Worm (Caenorhabditis elegans) whole organism, young adult: ENCODE data around the gene T15H9.5.

Experiments
- C06A6.2 ChIP-seq: fragments of 200-800 bp; sonication (Bioruptor generic); conservative IDR thresholded peaks from 2 replicates; pipeline ENCODE4 v1.3.6; 2022; ENCODE audit warnings: missing genetic modification characterization, missing compliant biosample characterization
- C17E4.6 ChIP-seq: fragments of 200-800 bp; sonication (Bioruptor generic); IDR thresholded peaks from 2 replicates; pipeline ENCODE4 v1.3.6; 2022; ENCODE audit warnings: missing genetic modification reagents, missing genetic modification characterization, missing compliant biosample characterization
- F23B12.7 ChIP-seq: sonication (generic microtip); optimal IDR thresholded peaks from 2 replicates; lab custom pipeline; 2017; ENCODE audit warnings: missing genetic modification characterization, mild to moderate bottlenecking, missing compliant biosample characterization, antibody characterized with exemption, moderate library complexity; ENCODE audit not compliant: insufficient read depth
- F49E8.2 ChIP-seq: sonication (generic microtip); optimal IDR thresholded peaks from 3 replicates; lab custom pipeline; 2017; ENCODE audit warnings: missing genetic modification characterization, mild to moderate bottlenecking, missing compliant biosample characterization, antibody characterized with exemption, moderate library complexity; ENCODE audit not compliant: insufficient read depth
- F55B11.4 ChIP-seq: sonication (generic microtip); optimal IDR thresholded peaks from 2 replicates; lab custom pipeline; 2016; ENCODE audit warnings: missing compliant biosample characterization, missing genetic modification characterization, borderline replicate concordance; ENCODE audit not compliant: insufficient read depth
- K11D2.4 ChIP-seq: fragments of 200-800 bp; sonication (Bioruptor generic); IDR thresholded peaks from 2 replicates; pipeline ENCODE4 v1.3.6; 2022; ENCODE audit warnings: missing genetic modification reagents, missing genetic modification characterization, missing compliant biosample characterization
- Y56A3A.18 ChIP-seq: fragments of 200-800 bp; sonication (Bioruptor generic); IDR thresholded peaks from 2 replicates; pipeline ENCODE4 v1.3.6; 2022; ENCODE audit warnings: missing genetic modification reagents, missing genetic modification characterization, missing compliant biosample characterization
- Y67H2A.10 ChIP-seq: fragments of 200-800 bp; sonication (Bioruptor generic); conservative IDR thresholded peaks from 2 replicates; pipeline ENCODE4 v1.3.6; 2022; ENCODE audit warnings: missing genetic modification reagents, missing genetic modification characterization, missing compliant biosample characterization
- Y79H2A.3 ChIP-seq: fragments of 200-800 bp; sonication (Bioruptor generic); conservative IDR thresholded peaks from 2 replicates; pipeline ENCODE4 v1.3.6; 2022; ENCODE audit warnings: missing genetic modification reagents, missing genetic modification characterization, missing compliant biosample characterization
- Y95B8A.8 ChIP-seq: fragments of 200-800 bp; sonication (Bioruptor generic); IDR thresholded peaks from 2 replicates; pipeline ENCODE4 v1.3.6; 2022; ENCODE audit warnings: missing genetic modification reagents, missing genetic modification characterization, missing compliant biosample characterization
- atf-7 ChIP-seq: sonication (generic microtip); optimal IDR thresholded peaks from 2 replicates; lab custom pipeline; 2017; ENCODE audit warnings: mild to moderate bottlenecking, missing genetic modification characterization, missing compliant biosample characterization
- attf-5 ChIP-seq: fragments of 200-800 bp; sonication (Bioruptor generic); optimal IDR thresholded peaks from 2 replicates; lab custom pipeline; 2018; ENCODE audit warnings: mild to moderate bottlenecking, missing genetic modification characterization, missing compliant biosample characterization
- bed-1 ChIP-seq: fragments of 200-800 bp; sonication (Bioruptor generic); IDR thresholded peaks from 2 replicates; pipeline ENCODE4 v1.3.6; 2022; ENCODE audit warnings: missing genetic modification reagents, missing genetic modification characterization, missing compliant biosample characterization
- ceh-100 ChIP-seq: fragments of 200-800 bp; sonication (Bioruptor generic); IDR thresholded peaks from 2 replicates; pipeline ENCODE4 v1.3.6; 2022; ENCODE audit warnings: missing genetic modification reagents, missing genetic modification characterization, missing compliant biosample characterization
- ceh-27 ChIP-seq: fragments of 200-800 bp; sonication (Bioruptor generic); optimal IDR thresholded peaks from 2 replicates; lab custom pipeline; 2018; ENCODE audit warnings: mild to moderate bottlenecking, missing genetic modification characterization, moderate library complexity, missing compliant biosample characterization
- ceh-79 ChIP-seq: sonication (generic microtip); optimal IDR thresholded peaks from 2 replicates; lab custom pipeline; 2017; ENCODE audit warnings: mild to moderate bottlenecking, missing genetic modification characterization, missing compliant biosample characterization
- ceh-91 ChIP-seq: fragments of 200-800 bp; sonication (Bioruptor generic); IDR thresholded peaks from 2 replicates; pipeline ENCODE4 v1.3.6; 2022; ENCODE audit warnings: missing genetic modification reagents, missing genetic modification characterization, missing compliant biosample characterization
- efl-1 ChIP-seq: fragments of 150-350 bp; optimal IDR thresholded peaks from 2 replicates; lab custom pipeline; 2014; ENCODE audit warnings: missing biosample characterization, missing genetic modification reagents, missing genetic modification characterization
- egl-18 ChIP-seq: fragments of 200-800 bp; sonication (Bioruptor generic); IDR thresholded peaks from 2 replicates; pipeline ENCODE4 v1.3.6; 2022; ENCODE audit warnings: missing genetic modification reagents, missing genetic modification characterization, missing compliant biosample characterization
- gei-17 ChIP-seq: fragments of 200-800 bp; sonication (Bioruptor generic); optimal IDR thresholded peaks from 2 replicates; lab custom pipeline; 2018; ENCODE audit warnings: mild to moderate bottlenecking, missing genetic modification characterization, missing compliant biosample characterization
- hlh-12 ChIP-seq: sonication (generic microtip); optimal IDR thresholded peaks from 2 replicates; lab custom pipeline; 2016; ENCODE audit warnings: missing genetic modification characterization, missing compliant biosample characterization
- let-526 ChIP-seq: fragments of 200-800 bp; sonication (Bioruptor generic); IDR thresholded peaks from 2 replicates; pipeline ENCODE4 v1.3.6; 2022; ENCODE audit warnings: missing genetic modification reagents, missing genetic modification characterization, missing compliant biosample characterization
- lin-40 ChIP-seq: sonication (generic microtip); optimal IDR thresholded peaks from 2 replicates; lab custom pipeline; 2016; ENCODE audit warnings: missing genetic modification characterization, mild to moderate bottlenecking, missing compliant biosample characterization, missing genotype, missing genetic modification reagents
- mcd-1 ChIP-seq: fragments of 200-800 bp; sonication (Bioruptor generic); IDR thresholded peaks from 2 replicates; pipeline ENCODE4 v1.3.6; 2022; ENCODE audit warnings: missing genetic modification reagents, missing genetic modification characterization, missing compliant biosample characterization
- nfya-1 ChIP-seq: sonication (generic microtip); optimal IDR thresholded peaks from 2 replicates; lab custom pipeline; 2017; ENCODE audit warnings: antibody characterized with exemption, missing compliant biosample characterization, missing genetic modification characterization, borderline replicate concordance; ENCODE audit not compliant: insufficient read depth
- nhr-27 ChIP-seq: fragments of 200-800 bp; sonication (Bioruptor generic); optimal IDR thresholded peaks from 2 replicates; lab custom pipeline; 2018; ENCODE audit warnings: mild to moderate bottlenecking, missing genetic modification characterization, moderate library complexity, missing compliant biosample characterization
- nhr-80 ChIP-seq: sonication (generic microtip); optimal IDR thresholded peaks from 2 replicates; lab custom pipeline; 2016; ENCODE audit warnings: missing genetic modification characterization, missing compliant biosample characterization
- nhr-90 ChIP-seq: sonication (generic microtip); optimal IDR thresholded peaks from 2 replicates; lab custom pipeline; 2016; ENCODE audit warnings: missing genotype, mild to moderate bottlenecking, missing genetic modification characterization, missing compliant biosample characterization
- pbrm-1 ChIP-seq: fragments of 200-800 bp; sonication (Bioruptor generic); IDR thresholded peaks from 2 replicates; pipeline ENCODE4 v1.3.6; 2022; ENCODE audit warnings: missing genetic modification reagents, missing genetic modification characterization, missing compliant biosample characterization
- pha-4 ChIP-seq: fragments of 150-350 bp; sonication (generic microtip); optimal IDR thresholded peaks from 2 replicates; lab custom pipeline; 2014; ENCODE audit warnings: missing biosample characterization, missing genetic modification reagents, missing genetic modification characterization
- sdz-38 ChIP-seq: sonication (generic microtip); optimal IDR thresholded peaks from 2 replicates; lab custom pipeline; 2016; ENCODE audit warnings: missing genotype, missing genetic modification characterization, missing compliant biosample characterization
- snpc-1.3 ChIP-seq: sonication (generic microtip); optimal IDR thresholded peaks from 2 replicates; lab custom pipeline; 2017; ENCODE audit warnings: missing genetic modification characterization, mild to moderate bottlenecking, missing compliant biosample characterization, antibody characterized with exemption, moderate library complexity, missing genotype, missing genetic modification reagents; ENCODE audit not compliant: insufficient read depth
- snpc-4 ChIP-seq, 5 experiments: fragments of 150-350 bp in 1 of 5; sonication (generic microtip) in 4 of 5; optimal IDR thresholded peaks; 2 replicates each; lab custom pipeline; 2014 to 2018; ENCODE audit warnings: missing genetic modification characterization in 5 of 5, missing biosample characterization in 3 of 5, antibody characterized with exemption in 2 of 5, mild to moderate bottlenecking in 2 of 5, missing compliant biosample characterization in 2 of 5, missing genotype in 2 of 5, moderate library complexity in 2 of 5, missing genetic modification reagents in 1 of 5
- somi-1 ChIP-seq: fragments of 200-800 bp; sonication (Bioruptor generic); optimal IDR thresholded peaks from 2 replicates; lab custom pipeline; 2018; ENCODE audit warnings: mild to moderate bottlenecking, missing genetic modification characterization, missing compliant biosample characterization
- sptf-2 ChIP-seq: fragments of 200-800 bp; sonication (Bioruptor generic); optimal IDR thresholded peaks from 2 replicates; lab custom pipeline; 2018; ENCODE audit warnings: mild to moderate bottlenecking, missing genetic modification characterization, missing compliant biosample characterization
- tbp1 ChIP-seq: fragments of 200-800 bp; sonication (Bioruptor generic); optimal IDR thresholded peaks from 2 replicates; lab custom pipeline; 2018; ENCODE audit warnings: mild to moderate bottlenecking, missing genetic modification characterization, missing compliant biosample characterization
- tlf-1 ChIP-seq: fragments of 200-800 bp; sonication (Bioruptor generic); optimal IDR thresholded peaks from 2 replicates; lab custom pipeline; 2018; ENCODE audit warnings: mild to moderate bottlenecking, missing genetic modification characterization, missing compliant biosample characterization
- xnd-1 ChIP-seq: sonication (generic microtip); optimal IDR thresholded peaks from 2 replicates; lab custom pipeline; 2016; ENCODE audit warnings: missing genotype, missing genetic modification reagents, missing genetic modification characterization, missing compliant biosample characterization
- ztf-25 ChIP-seq: fragments of 200-800 bp; sonication (Bioruptor generic); IDR thresholded peaks from 2 replicates; pipeline ENCODE4 v1.3.6; 2022; ENCODE audit warnings: missing genetic modification reagents, missing genetic modification characterization, missing compliant biosample characterization
- ztf-26 ChIP-seq: sonication (generic microtip); optimal IDR thresholded peaks from 2 replicates; lab custom pipeline; 2017; ENCODE audit warnings: missing genetic modification characterization, missing compliant biosample characterization

Gene T15H9.5

ce11 chrII:9605954-9606353 lies 5.3 kb downstream of the T15H9.5 start:
- TF ChIP-seq K11D2.4 (GFP tag; lab: Robert Waterston, UW) (0 out of 2 replicates have a peak, but pooled peaks have one; percentile 30), Y79H2A.3 (no peak)

ce11 chrII:9605336-9605735 lies 5.9 kb downstream of the T15H9.5 start, which contains the start of gene nhr-19:
Gene nhr-19 (minus strand): TSS chrII:9605526.
- TF ChIP-seq egl-18 (GFP tag; lab: Robert Waterston, UW) (no peak), nhr-27 (tag; lab: Kevin White, UChicago) (no peak), ceh-79 (tag; lab: Kevin White, UChicago) (no peak), ztf-26 (tag; lab: Kevin White, UChicago) (no peak), ceh-91 (GFP tag; lab: Robert Waterston, UW) (no peak), tbp1 (GFP tag; lab: Kevin White, UChicago) (no peak), somi-1 (GFP tag; lab: Kevin White, UChicago) (no peak), snpc-1.3 (no peak), hlh-12 (tag; lab: Kevin White, UChicago) (no peak), ztf-25 (no peak), ceh-27 (GFP tag; lab: Kevin White, UChicago) (no peak), sdz-38 (tag; lab: Kevin White, UChicago) (no peak), bed-1 (no peak)

- TF ChIP-seq nhr-80 (tag; lab: Kevin White, UChicago) = peak; percentile 37
- no peak for TF ChIP-seq F23B12.7
These were observed 6.6 kb downstream of the T15H9.5 start for ce11 chrII:9604685-9605084.

ce11 chrII:9604063-9604462 lies 7.2 kb downstream of the T15H9.5 start:
- no peak for TF ChIP-seq Y67H2A.10 (GFP tag; lab: Robert Waterston, UW)
- TF ChIP-seq C17E4.6 (GFP tag; lab: Robert Waterston, UW) = no peak
- TF ChIP-seq tbp1 (GFP tag; lab: Kevin White, UChicago) = peak; percentile 11
- no peak for TF ChIP-seq tlf-1 (GFP tag; lab: Kevin White, UChicago)
- TF ChIP-seq, all 124 proteins: peak for 1

ce11 chrII:9603419-9603818 lies 7.8 kb downstream of the T15H9.5 start:
- TF ChIP-seq let-526 (GFP tag; lab: Robert Waterston, UW) = peak; percentile 93
- peak; percentile 57 for TF ChIP-seq nhr-90 (tag; lab: Kevin White, UChicago)
- no peak for TF ChIP-seq ceh-100 (GFP tag; lab: Robert Waterston, UW)
- peak; percentile 54 for TF ChIP-seq gei-17
- TF ChIP-seq C06A6.2 (GFP tag; lab: Robert Waterston, UW) = peak; percentile 61; the same call in 1 of the 2 replicates
- TF ChIP-seq mcd-1 (GFP tag; lab: Robert Waterston, UW) = peak; percentile 60
- peak; percentile 16 for TF ChIP-seq snpc-4 (GFP tag; optimal IDR thresholded peaks at IDR 0.05; lab: Kevin White, UChicago)
- peak in 3 of 4 experiments; percentile 57 to 65 (median 60) for TF ChIP-seq snpc-4 (tag; optimal IDR thresholded peaks at IDR 0.05; lab: Kevin White, UChicago)
- TF ChIP-seq pha-4 (tag; lab: Kevin White, UChicago) = peak; percentile 58
- TF ChIP-seq tlf-1 (GFP tag; lab: Kevin White, UChicago) = peak; percentile 75
- TF ChIP-seq somi-1 (GFP tag; lab: Kevin White, UChicago) = peak; percentile 96
- TF ChIP-seq F49E8.2 = no peak
- no peak for TF ChIP-seq sptf-2 (GFP tag; lab: Kevin White, UChicago)
- TF ChIP-seq efl-1 = no peak
- TF ChIP-seq pbrm-1 (GFP tag; lab: Robert Waterston, UW) = peak; percentile 66
- peak; percentile 94 for TF ChIP-seq lin-40 (tag; lab: Kevin White, UChicago)
- peak; percentile 91 for TF ChIP-seq attf-5 (GFP tag; lab: Kevin White, UChicago)
- no peak for TF ChIP-seq xnd-1
- no peak for TF ChIP-seq F55B11.4 (tag; lab: Kevin White, UChicago)
- peak; percentile 89 for TF ChIP-seq atf-7 (tag; lab: Kevin White, UChicago)
- TF ChIP-seq Y95B8A.8 = no peak
- peak; percentile 97 for TF ChIP-seq nhr-80 (tag; lab: Kevin White, UChicago)
- no peak for TF ChIP-seq nfya-1
- TF ChIP-seq Y56A3A.18 (GFP tag; lab: Robert Waterston, UW) = 0 out of 2 replicates have a peak, but pooled peaks have one; percentile 52
- TF ChIP-seq ceh-27 (GFP tag; lab: Kevin White, UChicago) = peak; percentile 93
